Worm (Caenorhabditis elegans) whole organism, L4 larva: ENCODE results near the gene W05E10.2.

ENCODE experiments used
- F37D6.2 ChIP-seq: sonication (generic microtip); optimal IDR thresholded peaks from 2 replicates; lab custom pipeline; 2016; ENCODE audit warnings: mild to moderate bottlenecking, missing genetic modification characterization, missing compliant biosample characterization
- Y105C5A.15 ChIP-seq: fragments of 200-800 bp; sonication (Bioruptor generic); IDR thresholded peaks from 2 replicates; pipeline ENCODE4 v1.3.6; 2022; ENCODE audit warnings: missing genetic modification characterization, missing compliant biosample characterization
- Y48G9A.11 ChIP-seq: fragments of 200-800 bp; sonication (Bioruptor generic); IDR thresholded peaks from 2 replicates; pipeline ENCODE4 v1.3.6; 2022; ENCODE audit warnings: missing genetic modification reagents, missing genetic modification characterization, missing compliant biosample characterization
- Y5F2A.4 ChIP-seq: fragments of 200-800 bp; sonication (Bioruptor generic); optimal IDR thresholded peaks from 2 replicates; lab custom pipeline; 2018; ENCODE audit warnings: mild to moderate bottlenecking, missing genetic modification characterization, missing compliant biosample characterization
- aha-1 ChIP-seq: fragments of 150-350 bp; peaks from one replicate; lab custom pipeline; 2014; ENCODE audit warnings: missing biosample characterization, missing genetic modification characterization
- ama-1 ChIP-seq: fragments of 150-350 bp; optimal IDR thresholded peaks from 2 replicates; lab custom pipeline; 2014; ENCODE audit warnings: inconsistent platforms, mixed read lengths
- ceh-20 ChIP-seq: fragments of 200-800 bp; sonication (Bioruptor generic); IDR thresholded peaks from 2 replicates; pipeline ENCODE4 v1.3.6; 2022; ENCODE audit warnings: missing genetic modification reagents, missing genetic modification characterization, missing compliant biosample characterization
- ceh-82 ChIP-seq: sonication (generic microtip); optimal IDR thresholded peaks from 2 replicates; lab custom pipeline; 2017; ENCODE audit warnings: missing biosample characterization, missing genetic modification characterization
- ces-1 ChIP-seq: fragments of 150-350 bp; sonication (generic microtip); optimal IDR thresholded peaks from 4 replicates; lab custom pipeline; 2014; ENCODE audit warnings: missing biosample characterization, missing genetic modification reagents, missing genetic modification characterization
- daf-16 ChIP-seq, 3 experiments: sonication (generic microtip); optimal IDR thresholded peaks; 2 replicates each; lab custom pipeline; 2016 to 2017; ENCODE audit warnings: missing genetic modification characterization in 3 of 3, missing genetic modification reagents in 3 of 3, mild to moderate bottlenecking in 2 of 3, missing compliant biosample characterization in 2 of 3, missing biosample characterization in 1 of 3, moderate library complexity in 1 of 3
- daf-19 ChIP-seq: fragments of 200-800 bp; sonication (Bioruptor generic); conservative IDR thresholded peaks from 2 replicates; pipeline ENCODE4 v1.3.6; 2022; ENCODE audit warnings: missing genetic modification characterization, missing compliant biosample characterization
- daf-8 ChIP-seq: fragments of 200-800 bp; sonication (Bioruptor generic); IDR thresholded peaks from 2 replicates; pipeline ENCODE4 v1.3.6; 2022; ENCODE audit warnings: missing genetic modification characterization, missing compliant biosample characterization
- dmd-6 ChIP-seq: fragments of 200-800 bp; sonication (Bioruptor generic); IDR thresholded peaks from 2 replicates; pipeline ENCODE4 v1.3.6; 2022; ENCODE audit warnings: missing genetic modification reagents, missing genetic modification characterization, missing compliant biosample characterization
- dmd-8 ChIP-seq: fragments of 200-800 bp; sonication (Bioruptor generic); IDR thresholded peaks from 2 replicates; pipeline ENCODE4 v1.3.6; 2022; ENCODE audit warnings: missing genetic modification characterization, missing compliant biosample characterization
- dmd-9 ChIP-seq: fragments of 200-800 bp; sonication (Bioruptor generic); IDR thresholded peaks from 2 replicates; pipeline ENCODE4 v1.3.6; 2022; ENCODE audit warnings: missing genetic modification reagents, missing genetic modification characterization, missing compliant biosample characterization
- duxl-1 ChIP-seq: sonication (generic microtip); optimal IDR thresholded peaks from 2 replicates; lab custom pipeline; 2016; ENCODE audit warnings: mild to moderate bottlenecking, missing genetic modification characterization, moderate library complexity, missing compliant biosample characterization; ENCODE audit not compliant: poor library complexity
- dve-1 ChIP-seq: sonication (generic microtip); optimal IDR thresholded peaks from 2 replicates; lab custom pipeline; 2017; ENCODE audit warnings: antibody characterized with exemption, mild to moderate bottlenecking, missing genetic modification characterization, missing compliant biosample characterization; ENCODE audit not compliant: insufficient read depth
- egl-43 ChIP-seq: fragments of 200-800 bp; sonication (Bioruptor generic); IDR thresholded peaks from 2 replicates; pipeline ENCODE4 v1.3.6; 2022; ENCODE audit warnings: missing genetic modification reagents, missing genetic modification characterization, missing compliant biosample characterization
- fkh-10 ChIP-seq: fragments of 150-350 bp; optimal IDR thresholded peaks from 2 replicates; lab custom pipeline; 2014; ENCODE audit warnings: missing biosample characterization, missing genetic modification reagents, missing genetic modification characterization
- hif-1 ChIP-seq, 2 experiments: sonication (generic microtip); optimal IDR thresholded peaks; 2 replicates each; lab custom pipeline; 2016 to 2017; ENCODE audit warnings: missing compliant biosample characterization in 2 of 2, missing genetic modification characterization in 2 of 2, missing genetic modification reagents in 2 of 2, missing genotype in 2 of 2, mild to moderate bottlenecking in 1 of 2
- hlh-11 ChIP-seq: fragments of 200-800 bp; sonication (Bioruptor generic); optimal IDR thresholded peaks from 2 replicates; lab custom pipeline; 2018; ENCODE audit warnings: mild to moderate bottlenecking, missing genetic modification characterization, missing compliant biosample characterization
- hlh-30 ChIP-seq: sonication (generic microtip); optimal IDR thresholded peaks from 2 replicates; lab custom pipeline; 2017; ENCODE audit warnings: antibody characterized with exemption, mild to moderate bottlenecking, missing genetic modification characterization, missing compliant biosample characterization; ENCODE audit not compliant: insufficient read depth
- hmg-1.1 ChIP-seq: fragments of 200-800 bp; sonication (Bioruptor generic); IDR thresholded peaks from 2 replicates; pipeline ENCODE4 v1.3.6; 2022; ENCODE audit warnings: missing genetic modification reagents, missing genetic modification characterization, missing compliant biosample characterization
- lin-1 ChIP-seq: fragments of 200-800 bp; sonication (Bioruptor generic); IDR thresholded peaks from 2 replicates; pipeline ENCODE4 v1.3.6; 2022; ENCODE audit warnings: missing genetic modification reagents, missing genetic modification characterization, missing compliant biosample characterization
- lin-38 ChIP-seq: fragments of 200-800 bp; sonication (Bioruptor generic); IDR thresholded peaks from 2 replicates; pipeline ENCODE4 v1.3.6; 2022; ENCODE audit warnings: missing genetic modification reagents, missing genetic modification characterization, missing compliant biosample characterization
- lsy-2 ChIP-seq, 2 experiments: fragments of 150-350 bp in 1 of 2; sonication (generic microtip) in 1 of 2; optimal IDR thresholded peaks; 2 replicates each; lab custom pipeline; 2014 to 2017; ENCODE audit warnings: missing biosample characterization in 2 of 2, missing genetic modification characterization in 2 of 2
- madf-9 ChIP-seq: fragments of 200-800 bp; sonication (Bioruptor generic); conservative IDR thresholded peaks from 2 replicates; pipeline ENCODE4 v1.3.6; 2022; ENCODE audit warnings: missing genetic modification reagents, missing genetic modification characterization, missing compliant biosample characterization
- mdt-29 ChIP-seq: fragments of 200-800 bp; sonication (Bioruptor generic); IDR thresholded peaks from 2 replicates; pipeline ENCODE4 v1.3.6; 2022; ENCODE audit warnings: missing genetic modification reagents, missing genetic modification characterization, missing compliant biosample characterization
- mep-1 ChIP-seq: fragments of 150-350 bp; sonication (generic microtip); optimal IDR thresholded peaks from 3 replicates; lab custom pipeline; 2014; ENCODE audit warnings: missing biosample characterization, missing genetic modification characterization
- mes-2 ChIP-seq: sonication (generic microtip); optimal IDR thresholded peaks from 2 replicates; lab custom pipeline; 2016; ENCODE audit warnings: missing genotype, mild to moderate bottlenecking, missing genetic modification characterization, missing compliant biosample characterization; ENCODE audit not compliant: poor library complexity, severe bottlenecking
- nhr-102 ChIP-seq: sonication (generic microtip); optimal IDR thresholded peaks from 2 replicates; lab custom pipeline; 2016; ENCODE audit warnings: mild to moderate bottlenecking, missing genetic modification characterization, moderate library complexity, missing compliant biosample characterization
- nhr-11 ChIP-seq: fragments of 150-350 bp; optimal IDR thresholded peaks from 2 replicates; lab custom pipeline; 2014; ENCODE audit warnings: missing biosample characterization, missing genetic modification characterization
- nhr-237 ChIP-seq: sonication (generic microtip); optimal IDR thresholded peaks from 2 replicates; lab custom pipeline; 2017; ENCODE audit warnings: missing biosample characterization, missing genetic modification characterization
- pha-4 ChIP-seq, 2 experiments: fragments of 150-350 bp in 1 of 2; fragments of 200-800 bp in 1 of 2; sonication (Bioruptor generic) in 1 of 2; IDR thresholded peaks in 1 of 2; optimal IDR thresholded peaks in 1 of 2; 2 replicates each; pipeline versions ENCODE4 v1.3.6 to Lab custom; 2014 to 2022; ENCODE audit warnings: missing genetic modification characterization in 2 of 2, missing genetic modification reagents in 2 of 2, missing biosample characterization in 1 of 2, missing compliant biosample characterization in 1 of 2
- rbr-2 ChIP-seq: sonication (generic microtip); optimal IDR thresholded peaks from 2 replicates; lab custom pipeline; 2016; ENCODE audit warnings: missing genotype, missing genetic modification characterization, missing compliant biosample characterization
- saeg-2 ChIP-seq: fragments of 200-800 bp; sonication (Bioruptor generic); IDR thresholded peaks from 2 replicates; pipeline ENCODE4 v1.3.6; 2022; ENCODE audit warnings: missing genetic modification reagents, missing genetic modification characterization, missing compliant biosample characterization
- sdz-12 ChIP-seq: fragments of 200-800 bp; sonication (Bioruptor generic); optimal IDR thresholded peaks from 2 replicates; lab custom pipeline; 2018; ENCODE audit warnings: mild to moderate bottlenecking, missing genetic modification characterization, missing compliant biosample characterization
- skn-1 ChIP-seq: fragments of 150-350 bp; optimal IDR thresholded peaks from 2 replicates; lab custom pipeline; 2014; ENCODE audit warnings: missing biosample characterization, missing genetic modification characterization
- spr-1 ChIP-seq: sonication (generic microtip); optimal IDR thresholded peaks from 2 replicates; lab custom pipeline; 2016; ENCODE audit warnings: mild to moderate bottlenecking, missing genetic modification characterization, missing compliant biosample characterization
- tag-97 ChIP-seq: fragments of 200-800 bp; sonication (Bioruptor generic); IDR thresholded peaks from 2 replicates; pipeline ENCODE4 v1.3.6; 2022; ENCODE audit warnings: missing genetic modification characterization, missing compliant biosample characterization
- unc-130 ChIP-seq: sonication (generic microtip); optimal IDR thresholded peaks from 2 replicates; lab custom pipeline; 2016; ENCODE audit warnings: missing genetic modification reagents, missing genetic modification characterization, missing compliant biosample characterization
- unc-62 ChIP-seq, 3 experiments: fragments of 150-350 bp in 1 of 3; sonication (generic microtip); optimal IDR thresholded peaks in 2 of 3; peaks in 1 of 3; 1 replicate in 1 of 3; 2 replicates in 2 of 3; lab custom pipeline; 2014 to 2017; ENCODE audit warnings: missing biosample characterization in 3 of 3, missing genetic modification characterization in 3 of 3, missing genetic modification reagents in 3 of 3, missing genotype in 1 of 3
- zip-11 ChIP-seq: fragments of 200-800 bp; sonication (Bioruptor generic); IDR thresholded peaks from 2 replicates; pipeline ENCODE4 v1.3.6; 2022; ENCODE audit warnings: missing genetic modification characterization, missing compliant biosample characterization
- zip-2 ChIP-seq: fragments of 150-350 bp; optimal IDR thresholded peaks from 2 replicates; lab custom pipeline; 2014; ENCODE audit warnings: missing biosample characterization, missing genetic modification characterization
- ztf-7 ChIP-seq: fragments of 150-350 bp; optimal IDR thresholded peaks from 2 replicates; lab custom pipeline; 2014; ENCODE audit warnings: missing biosample characterization, missing genetic modification characterization

Gene W05E10.2

ce11 chrV:11686877-11687276 lies at the start of gene W05E10.2:
W05E10.2 (plus strand) TSS chrV:11687177.
- TF ChIP-seq ama-1 (lab: Kevin White, UChicago) (no peak), F37D6.2 (no peak), Y105C5A.15 (GFP tag; lab: Robert Waterston, UW) (no peak), fkh-10 (GFP tag; lab: Kevin White, UChicago) (no peak), madf-9 (GFP tag; lab: Robert Waterston, UW) (no peak), dmd-8 (no peak), lin-38 (GFP tag; lab: Robert Waterston, UW) (no peak), nhr-102 (no peak), dmd-9 (GFP tag; lab: Robert Waterston, UW) (no peak), saeg-2 (no peak), ces-1 (no peak), duxl-1 (tag; lab: Kevin White, UChicago) (no peak), nhr-11 (tag; lab: Kevin White, UChicago) (no peak), hif-1 (tag; optimal IDR thresholded peaks at IDR 0.05; lab: Kevin White, UChicago) (no peak), hlh-11 (tag; lab: Kevin White, UChicago) (no peak)

- TF ChIP-seq ama-1 (lab: Kevin White, UChicago): no peak
- no peak for TF ChIP-seq daf-19 (GFP tag; lab: Robert Waterston, UW)
- no peak for TF ChIP-seq Y5F2A.4 (GFP tag; lab: Kevin White, UChicago)
- no peak for TF ChIP-seq ceh-82 (tag; lab: Kevin White, UChicago)
- no peak for TF ChIP-seq tag-97 (GFP tag; lab: Robert Waterston, UW)
- no peak for TF ChIP-seq egl-43 (GFP tag; lab: Robert Waterston, UW)
- TF ChIP-seq saeg-2: no peak
- no peak for TF ChIP-seq daf-8 (GFP tag; lab: Robert Waterston, UW)
- no peak for TF ChIP-seq Y48G9A.11 (GFP tag; lab: Robert Waterston, UW)
- no peak for TF ChIP-seq lsy-2 (tag; optimal IDR thresholded peaks at IDR 0.05; lab: Kevin White, UChicago)
- TF ChIP-seq mdt-29: no peak
- no peak for TF ChIP-seq mes-2 (tag; lab: Kevin White, UChicago)
- TF ChIP-seq rbr-2 (tag; lab: Kevin White, UChicago): no peak
- no peak for TF ChIP-seq sdz-12 (GFP tag; lab: Kevin White, UChicago)
Measured at ce11 chrV:11637191-11637590, 49.8 kb upstream of the W05E10.2 start, which contains the start of gene sipa-1. sipa-1 (minus strand) TSS chrV:11637291.

- TF ChIP-seq saeg-2 (0 out of 2 replicates have a peak, but pooled peaks have one; percentile 17), mes-2 (tag; lab: Kevin White, UChicago) (peak; percentile 48), hmg-1.1 (GFP tag; lab: Robert Waterston, UW) (peak; percentile 63), hlh-11 (tag; lab: Kevin White, UChicago) (peak; percentile 55), zip-11 (no peak), unc-62 (GFP tag; optimal IDR thresholded peaks at IDR 0.05 in 1 of 2; lab: Kevin White, UChicago) (peak in 1 of 2 experiments; percentile 75), unc-62 (tag; optimal IDR thresholded peaks at IDR 0.05; lab: Kevin White, UChicago) (no peak), egl-43 (GFP tag; lab: Robert Waterston, UW) (peak; percentile 69; the same call in 1 of the 2 replicates), unc-130 (GFP tag; lab: Kevin White, UChicago) (no peak), pha-4 (GFP tag; IDR thresholded peaks at IDR 0.05; lab: Robert Waterston, UW) (no peak), pha-4 (tag; optimal IDR thresholded peaks at IDR 0.05; lab: Kevin White, UChicago) (peak; percentile 73), hif-1 (tag; optimal IDR thresholded peaks at IDR 0.05; lab: Kevin White, UChicago) (peak in 1 of 2 experiments; percentile 60), lin-1 (GFP tag; lab: Robert Waterston, UW) (no peak), dve-1 (peak; percentile 62), daf-16 (GFP tag; optimal IDR thresholded peaks at IDR 0.05; lab: Kevin White, UChicago) (peak in 1 of 2 experiments; percentile 46), daf-16 (tag; optimal IDR thresholded peaks at IDR 0.05; lab: Kevin White, UChicago) (no peak), skn-1 (tag; lab: Kevin White, UChicago) (no peak), ceh-20 (GFP tag; lab: Robert Waterston, UW) (peak; percentile 76), spr-1 (tag; lab: Kevin White, UChicago) (no peak), ztf-7 (tag; lab: Kevin White, UChicago) (no peak), nhr-237 (tag; lab: Kevin White, UChicago) (no peak), dmd-6 (GFP tag; lab: Robert Waterston, UW) (peak; percentile 33; the same call in 1 of the 2 replicates), zip-2 (tag; lab: Kevin White, UChicago) (no peak), rbr-2 (tag; lab: Kevin White, UChicago) (peak; percentile 50), hlh-30 (tag; lab: Kevin White, UChicago) (peak; percentile 74), mep-1 (tag; lab: Kevin White, UChicago) (peak; percentile 50), aha-1 (tag; lab: Kevin White, UChicago) (peak; percentile 95)
Measured at ce11 chrV:11638634-11639117, 48.3 kb upstream of the W05E10.2 start.
